Worm (Caenorhabditis elegans) whole organism, early embryonic: ENCODE results near the gene ZK1240.1.

Experiments used
- B0310.2 ChIP-seq: sonication (generic microtip); optimal IDR thresholded peaks from 2 replicates; lab custom pipeline; 2016; ENCODE audit warnings: mild to moderate bottlenecking, missing genetic modification characterization, missing compliant biosample characterization
- aly-1 ChIP-seq: sonication (generic microtip); optimal IDR thresholded peaks from 2 replicates; lab custom pipeline; 2016; ENCODE audit warnings: missing genetic modification characterization, missing compliant biosample characterization
- ama-1 ChIP-seq: fragments of 150-350 bp; optimal IDR thresholded peaks from 2 replicates; lab custom pipeline; 2014
- ceh-13 ChIP-seq: fragments of 200-800 bp; sonication (Bioruptor generic); optimal IDR thresholded peaks from 2 replicates; lab custom pipeline; 2018; ENCODE audit warnings: mild to moderate bottlenecking, missing genetic modification characterization, missing compliant biosample characterization
- ceh-36 ChIP-seq: sonication (generic microtip); optimal IDR thresholded peaks from 2 replicates; lab custom pipeline; 2016; ENCODE audit warnings: missing genetic modification characterization, inconsistent platforms, missing compliant biosample characterization
- ets-7 ChIP-seq: sonication (generic microtip); optimal IDR thresholded peaks from 2 replicates; lab custom pipeline; 2016; ENCODE audit warnings: missing genotype, missing genetic modification characterization, missing compliant biosample characterization
- flt-1 ChIP-seq: fragments of 200-800 bp; sonication (Bioruptor generic); IDR thresholded peaks from 2 replicates; pipeline ENCODE4 v1.3.6; 2022; ENCODE audit warnings: missing genetic modification characterization, missing compliant biosample characterization
- hmbx-1 ChIP-seq: sonication (generic microtip); optimal IDR thresholded peaks from 2 replicates; lab custom pipeline; 2016; ENCODE audit warnings: mild to moderate bottlenecking, missing genetic modification characterization, missing compliant biosample characterization
- hmg-4 ChIP-seq: fragments of 200-800 bp; sonication (Bioruptor generic); optimal IDR thresholded peaks from 2 replicates; lab custom pipeline; 2018; ENCODE audit warnings: mild to moderate bottlenecking, missing genetic modification characterization, missing compliant biosample characterization
- hnd-1 ChIP-seq: sonication (generic microtip); optimal IDR thresholded peaks from 2 replicates; lab custom pipeline; 2016; ENCODE audit warnings: missing genetic modification characterization, missing compliant biosample characterization
- sea-1 ChIP-seq: fragments of 200-800 bp; sonication (Bioruptor generic); conservative IDR thresholded peaks from 2 replicates; pipeline ENCODE4 v1.3.6; 2022; ENCODE audit warnings: missing genetic modification characterization, missing compliant biosample characterization
- tbx-11 ChIP-seq: fragments of 200-800 bp; sonication (Bioruptor generic); IDR thresholded peaks from 2 replicates; pipeline ENCODE4 v1.3.6; 2022; ENCODE audit warnings: missing genetic modification characterization, missing compliant biosample characterization
- tbx-37 ChIP-seq: fragments of 200-800 bp; sonication (Bioruptor generic); conservative IDR thresholded peaks from 2 replicates; pipeline ENCODE4 v1.3.6; 2022; ENCODE audit warnings: missing genetic modification reagents, missing genetic modification characterization, missing compliant biosample characterization
- tra-4 ChIP-seq: sonication (generic microtip); optimal IDR thresholded peaks from 2 replicates; lab custom pipeline; 2017; ENCODE audit warnings: missing genetic modification characterization, missing compliant biosample characterization

DNA sequence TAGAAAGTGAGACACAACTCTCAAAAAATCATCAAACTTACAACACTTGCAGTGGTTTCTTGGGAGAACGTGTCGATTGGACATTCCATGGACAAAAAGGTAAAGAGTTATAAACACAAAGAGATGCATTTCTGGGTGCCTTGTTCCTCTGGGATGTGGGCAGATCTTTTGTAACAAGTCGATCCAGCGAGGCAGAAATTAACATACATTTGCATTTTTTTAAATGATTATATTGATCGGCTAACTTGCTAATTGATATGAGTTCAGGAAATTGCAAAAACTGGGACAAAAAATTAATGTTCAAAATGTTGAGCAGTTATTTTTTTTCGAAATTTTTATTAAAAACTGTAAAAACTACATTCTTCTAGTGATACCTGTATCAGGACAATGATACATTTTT is 48.6 kb downstream of the ZK1240.1 start, which contains the start of gene F16G10.6:
- TF ChIP-seq ets-7 (tag; lab: Kevin White, UChicago) = no peak
- TF ChIP-seq ama-1 (lab: Kevin White, UChicago) = no peak
- no peak for TF ChIP-seq hmg-4 (GFP tag; lab: Kevin White, UChicago)
- no peak for TF ChIP-seq tbx-37 (GFP tag; lab: Robert Waterston, UW)
- no peak for TF ChIP-seq hnd-1 (tag; lab: Kevin White, UChicago)
- no peak for TF ChIP-seq ceh-36
- TF ChIP-seq flt-1 (GFP tag; lab: Robert Waterston, UW) = no peak
- no peak for TF ChIP-seq sea-1
- no peak for TF ChIP-seq tra-4 (tag; lab: Kevin White, UChicago)
- TF ChIP-seq aly-1 = no peak
- TF ChIP-seq B0310.2 = no peak
- no peak for TF ChIP-seq ceh-13 (GFP tag; lab: Kevin White, UChicago)
- TF ChIP-seq tbx-11 (GFP tag; lab: Robert Waterston, UW) = no peak
- TF ChIP-seq hmbx-1 = no peak
